Fruit fly (Drosophila melanogaster) whole organism, prepupa: Measurements from ENCODE around the gene CG13599.

ENCODE experiments used
- CG10631 ChIP-seq: fragments of 200-800 bp; sonication (Bioruptor generic); optimal IDR thresholded peaks from 2 replicates; lab custom pipeline; 2016; ENCODE audit warnings: missing biosample characterization, missing genetic modification characterization
- CG10669 ChIP-seq: fragments of 200-800 bp; sonication (Bioruptor generic); optimal IDR thresholded peaks from 3 replicates; lab custom pipeline; 2018; ENCODE audit warnings: missing biosample characterization, mild to moderate bottlenecking, missing genetic modification characterization, moderate library complexity
- CG11294 ChIP-seq: fragments of 200-800 bp; sonication (Bioruptor generic); IDR thresholded peaks from 2 replicates; pipeline ENCODE4 v1.3.6; 2022; ENCODE audit warnings: missing biosample characterization, missing genetic modification characterization
- CG11902 ChIP-seq: fragments of 200-800 bp; sonication (Bioruptor generic); optimal IDR thresholded peaks from 3 replicates; lab custom pipeline; 2016; ENCODE audit warnings: missing biosample characterization, missing genetic modification characterization
- CG15336 ChIP-seq: fragments of 200-800 bp; sonication (Bioruptor generic); IDR thresholded peaks from 2 replicates; pipeline ENCODE4 v1.3.6; 2022; ENCODE audit warnings: missing biosample characterization, missing genetic modification characterization
- CG1621 ChIP-seq: fragments of 200-800 bp; sonication (Bioruptor generic); optimal IDR thresholded peaks from 3 replicates; lab custom pipeline; 2018; ENCODE audit warnings: missing biosample characterization, mild to moderate bottlenecking, missing genetic modification characterization
- CG3032 ChIP-seq: fragments of 200-800 bp; optimal IDR thresholded peaks from 2 replicates; lab custom pipeline; 2019; ENCODE audit warnings: missing biosample characterization, mild to moderate bottlenecking, missing genetic modification characterization, moderate library complexity
- CG31627 ChIP-seq: fragments of 200-800 bp; sonication (Bioruptor generic); optimal IDR thresholded peaks from 3 replicates; lab custom pipeline; 2016; ENCODE audit warnings: missing biosample characterization, missing genetic modification characterization
- CG32006 ChIP-seq: fragments of 200-800 bp; sonication (Bioruptor generic); optimal IDR thresholded peaks from 3 replicates; lab custom pipeline; 2017; ENCODE audit warnings: missing biosample characterization, mild to moderate bottlenecking, missing genetic modification characterization
- CG3919 ChIP-seq: fragments of 200-800 bp; sonication (Bioruptor generic); optimal IDR thresholded peaks from 3 replicates; lab custom pipeline; 2016; ENCODE audit warnings: missing biosample characterization, missing genetic modification characterization
- CG4318 ChIP-seq: fragments of 200-800 bp; sonication (Bioruptor generic); optimal IDR thresholded peaks from 3 replicates; lab custom pipeline; 2017; ENCODE audit warnings: missing biosample characterization, mild to moderate bottlenecking, missing genetic modification characterization
- CG6276 ChIP-seq: fragments of 200-800 bp; sonication (Bioruptor generic); optimal IDR thresholded peaks from 2 replicates; lab custom pipeline; 2017; ENCODE audit warnings: missing biosample characterization, mild to moderate bottlenecking, missing genetic modification characterization
- CG6792 ChIP-seq: fragments of 200-800 bp; sonication (Bioruptor generic); optimal IDR thresholded peaks from 3 replicates; lab custom pipeline; 2016; ENCODE audit warnings: missing biosample characterization, missing genetic modification characterization
- CG7368 ChIP-seq: fragments of 200-800 bp; sonication (Bioruptor generic); optimal IDR thresholded peaks from 3 replicates; lab custom pipeline; 2016; ENCODE audit warnings: missing biosample characterization, missing genetic modification characterization
- CG8319 ChIP-seq: fragments of 200-800 bp; sonication (Bioruptor generic); optimal IDR thresholded peaks from 3 replicates; lab custom pipeline; 2016; ENCODE audit warnings: missing biosample characterization, missing genetic modification characterization
- CG8632 ChIP-seq: fragments of 200-800 bp; sonication (Bioruptor generic); optimal IDR thresholded peaks from 3 replicates; lab custom pipeline; 2016; ENCODE audit warnings: missing biosample characterization, missing genetic modification characterization
- CG9139 ChIP-seq: fragments of 200-800 bp; sonication (Bioruptor generic); optimal IDR thresholded peaks from 3 replicates; lab custom pipeline; 2017; ENCODE audit warnings: missing biosample characterization, mild to moderate bottlenecking, missing genetic modification characterization
- Eip78C ChIP-seq: fragments of 200-800 bp; sonication (Bioruptor generic); peaks from one replicate; lab custom pipeline; 2016; ENCODE audit warnings: missing biosample characterization, missing genetic modification characterization
- Ets21C ChIP-seq: fragments of 200-800 bp; sonication (Bioruptor generic); optimal IDR thresholded peaks from 3 replicates; lab custom pipeline; 2016; ENCODE audit warnings: missing biosample characterization, missing genetic modification characterization
- Gug ChIP-seq: fragments of 200-800 bp; sonication (Bioruptor generic); IDR thresholded peaks from 2 replicates; pipeline ENCODE4 v1.3.6; 2022; ENCODE audit warnings: missing biosample characterization, missing genetic modification characterization
- Hr38 ChIP-seq: sonication (Bioruptor generic); optimal IDR thresholded peaks from 2 replicates; lab custom pipeline; 2016; ENCODE audit warnings: missing biosample characterization, missing genetic modification characterization
- Hr4 ChIP-seq: fragments of 200-800 bp; sonication (Bioruptor generic); optimal IDR thresholded peaks from 3 replicates; lab custom pipeline; 2016; ENCODE audit warnings: missing biosample characterization, missing genetic modification characterization
- Lpt ChIP-seq: fragments of 200-800 bp; sonication (Bioruptor generic); optimal IDR thresholded peaks from 3 replicates; lab custom pipeline; 2016; ENCODE audit warnings: missing biosample characterization, missing genetic modification characterization
- OdsH ChIP-seq: fragments of 200-800 bp; sonication (Bioruptor generic); optimal IDR thresholded peaks from 3 replicates; lab custom pipeline; 2016; ENCODE audit warnings: missing biosample characterization, missing genetic modification characterization
- Smox ChIP-seq: fragments of 200-800 bp; sonication (Bioruptor generic); optimal IDR thresholded peaks from 3 replicates; lab custom pipeline; 2016; ENCODE audit warnings: missing biosample characterization, missing genetic modification characterization
- Sox102F ChIP-seq: fragments of 200-800 bp; sonication (Bioruptor generic); optimal IDR thresholded peaks from 2 replicates; lab custom pipeline; 2016; ENCODE audit warnings: missing biosample characterization, mild to moderate bottlenecking, missing genetic modification characterization
- Sox14 ChIP-seq: fragments of 200-800 bp; sonication (Bioruptor generic); optimal IDR thresholded peaks from 3 replicates; lab custom pipeline; 2016; ENCODE audit warnings: missing biosample characterization, missing genetic modification characterization
- achi ChIP-seq: fragments of 200-800 bp; sonication (Bioruptor generic); optimal IDR thresholded peaks from 3 replicates; lab custom pipeline; 2016; ENCODE audit warnings: missing biosample characterization, missing genetic modification characterization
- cyc ChIP-seq: fragments of 200-800 bp; sonication (Bioruptor generic); optimal IDR thresholded peaks from 3 replicates; lab custom pipeline; 2016; ENCODE audit warnings: missing biosample characterization, missing genetic modification characterization
- dac ChIP-seq: fragments of 200-800 bp; sonication (Bioruptor generic); optimal IDR thresholded peaks from 2 replicates; lab custom pipeline; 2017; ENCODE audit warnings: missing biosample characterization, mild to moderate bottlenecking, missing genetic modification characterization
- dsx ChIP-seq: fragments of 200-800 bp; optimal IDR thresholded peaks from 3 replicates; lab custom pipeline; 2019; ENCODE audit warnings: missing biosample characterization, mild to moderate bottlenecking, missing genetic modification characterization, moderate library complexity; ENCODE audit not compliant: poor library complexity, severe bottlenecking
- eg ChIP-seq: fragments of 200-800 bp; sonication (Bioruptor generic); IDR thresholded peaks from 3 replicates; pipeline ENCODE4 v1.3.6; 2022; ENCODE audit warnings: missing biosample characterization, missing genetic modification characterization
- fd59A ChIP-seq: fragments of 200-800 bp; sonication (Bioruptor generic); optimal IDR thresholded peaks from 2 replicates; lab custom pipeline; 2017; ENCODE audit warnings: missing biosample characterization, mild to moderate bottlenecking, missing genetic modification characterization, missing genetic modification reagents
- fd85E ChIP-seq: fragments of 200-800 bp; sonication (Bioruptor generic); optimal IDR thresholded peaks from 3 replicates; lab custom pipeline; 2016; ENCODE audit warnings: missing biosample characterization, missing genetic modification characterization
- fkh ChIP-seq: fragments of 200-800 bp; sonication (Bioruptor generic); optimal IDR thresholded peaks from 3 replicates; lab custom pipeline; 2017; ENCODE audit warnings: missing biosample characterization, mild to moderate bottlenecking, missing genetic modification characterization, moderate library complexity
- lz ChIP-seq: fragments of 200-800 bp; sonication (Bioruptor generic); optimal IDR thresholded peaks from 3 replicates; lab custom pipeline; 2016; ENCODE audit warnings: missing biosample characterization, missing genetic modification characterization
- net ChIP-seq: fragments of 200-800 bp; sonication (Bioruptor generic); optimal IDR thresholded peaks from 3 replicates; lab custom pipeline; 2016; ENCODE audit warnings: missing biosample characterization, missing genetic modification characterization
- spab ChIP-seq: fragments of 200-800 bp; sonication (Bioruptor generic); optimal IDR thresholded peaks from 2 replicates; lab custom pipeline; 2017; ENCODE audit warnings: missing biosample characterization, mild to moderate bottlenecking, missing genetic modification characterization, missing genetic modification reagents
- ss ChIP-seq, 2 experiments: fragments of 200-800 bp; sonication (Bioruptor generic); optimal IDR thresholded peaks; 2 replicates in 1 of 2; 3 replicates in 1 of 2; lab custom pipeline; 2017 to 2018; ENCODE audit warnings: mild to moderate bottlenecking in 2 of 2, missing biosample characterization in 2 of 2, missing genetic modification characterization in 2 of 2, moderate library complexity in 1 of 2
- svp ChIP-seq: fragments of 200-800 bp; sonication (Bioruptor generic); peaks from one replicate; lab custom pipeline; 2016; ENCODE audit warnings: missing biosample characterization, missing genetic modification characterization
- topi ChIP-seq: fragments of 200-800 bp; sonication (Bioruptor generic); optimal IDR thresholded peaks from 3 replicates; lab custom pipeline; 2016; ENCODE audit warnings: missing biosample characterization, missing genetic modification characterization
- vri ChIP-seq: fragments of 200-800 bp; sonication (Bioruptor generic); optimal IDR thresholded peaks from 3 replicates; lab custom pipeline; 2016; ENCODE audit warnings: missing biosample characterization, mild to moderate bottlenecking, missing genetic modification characterization

CG13599 gene

dm6 chr3R:23939921-23940839 is 8.7 kb downstream of the CG13599 start (continued):
- TF ChIP-seq OdsH (GFP tag; lab: Kevin White, UChicago) (peak; percentile 17), net (GFP tag; lab: Kevin White, UChicago) (peak; percentile 4), fd85E (GFP tag; lab: Kevin White, UChicago) (no peak), dsx (GFP tag; lab: Kevin White, UChicago) (no peak), CG6276 (GFP tag; lab: Kevin White, UChicago) (peak; percentile 3), Sox102F (no peak), fkh (GFP tag; lab: Kevin White, UChicago) (peak; percentile 96), CG10631 (no peak), CG10669 (GFP tag; lab: Kevin White, UChicago) (peak; percentile 4), Gug (GFP tag; lab: Robert Waterston, UW) (no peak)

dm6 chr3R:23940840-23941364 is 9.5 kb downstream of the CG13599 start:
- TF ChIP-seq fd59A, result no peak
- no peak for TF ChIP-seq CG3919
- no peak for TF ChIP-seq dsx (GFP tag; lab: Kevin White, UChicago)
- TF ChIP-seq CG7368, result no peak
- no peak for TF ChIP-seq Ets21C (GFP tag; lab: Kevin White, UChicago)
- no peak for TF ChIP-seq ss (GFP tag; optimal IDR thresholded peaks at IDR 0.05; lab: Kevin White, UChicago)
- TF ChIP-seq Hr38, result no peak
- no peak for TF ChIP-seq CG9139 (GFP tag; lab: Kevin White, UChicago)
- TF ChIP-seq eg (GFP tag; lab: Robert Waterston, UW), result no peak; the same call in 2 of the 3 replicates
- no peak for TF ChIP-seq Gug (GFP tag; lab: Robert Waterston, UW)
- no peak for TF ChIP-seq CG11294 (GFP tag; lab: Robert Waterston, UW)
- no peak for TF ChIP-seq CG1621
- no peak for TF ChIP-seq achi
- no peak for TF ChIP-seq CG31627 (GFP tag; lab: Kevin White, UChicago)
- TF ChIP-seq CG8632, result no peak
- no peak for TF ChIP-seq topi (GFP tag; lab: Kevin White, UChicago)
- no peak for TF ChIP-seq CG10669 (GFP tag; lab: Kevin White, UChicago)
- TF ChIP-seq Eip78C, result no peak
- no peak for TF ChIP-seq CG10631
- no peak for TF ChIP-seq CG3032 (tag; lab: Kevin White, UChicago)
- TF ChIP-seq, all 60 proteins: peak for 0

- TF ChIP-seq CG32006, result peak; percentile 44
- no peak for TF ChIP-seq CG1621
- no peak for TF ChIP-seq dac
- no peak for TF ChIP-seq CG9139 (GFP tag; lab: Kevin White, UChicago)
- peak; percentile 53 for TF ChIP-seq Hr4 (GFP tag; lab: Kevin White, UChicago)
- TF ChIP-seq CG11902 (GFP tag; lab: Kevin White, UChicago), result no peak
- TF ChIP-seq svp (GFP tag; lab: Kevin White, UChicago), result peak; percentile 28
- TF ChIP-seq OdsH (GFP tag; lab: Kevin White, UChicago), result peak; percentile 27
- no peak for TF ChIP-seq Lpt (GFP tag; lab: Kevin White, UChicago)
- no peak for TF ChIP-seq CG10669 (GFP tag; lab: Kevin White, UChicago)
- TF ChIP-seq Sox14 (GFP tag; lab: Kevin White, UChicago), result peak; percentile 28
- TF ChIP-seq Smox, result no peak
- peak; percentile 78 for TF ChIP-seq Eip78C
- TF ChIP-seq cyc (GFP tag; lab: Kevin White, UChicago), result peak; percentile 8
- peak; percentile 55 for TF ChIP-seq vri (GFP tag; lab: Kevin White, UChicago)
- peak; percentile 38 for TF ChIP-seq lz
- TF ChIP-seq CG3032 (tag; lab: Kevin White, UChicago), result no peak
- TF ChIP-seq fd85E (GFP tag; lab: Kevin White, UChicago), result no peak
- peak; percentile 23 for TF ChIP-seq CG3919
- TF ChIP-seq spab (GFP tag; lab: Kevin White, UChicago), result no peak
- no peak for TF ChIP-seq Sox102F
- no peak for TF ChIP-seq CG7368
- no peak for TF ChIP-seq Hr38
- TF ChIP-seq achi, result peak; percentile 17
- no peak for TF ChIP-seq CG6792 (GFP tag; lab: Kevin White, UChicago)
- TF ChIP-seq CG15336, result peak; percentile 56
- TF ChIP-seq CG8319 (GFP tag; lab: Kevin White, UChicago), result no peak
- no peak for TF ChIP-seq fd59A
- TF ChIP-seq CG4318 (GFP tag; lab: Kevin White, UChicago), result no peak
- peak; percentile 50 for TF ChIP-seq CG6276 (GFP tag; lab: Kevin White, UChicago)
Observed at dm6 chr3R:23941643-23942424, 10.4 kb downstream of the CG13599 start.
